Fruit fly (Drosophila melanogaster) whole organism, wandering third instar larva: Measurements from ENCODE around the gene melt.

Experiments
- Abd-B ChIP-seq: fragments of >200 bp; optimal IDR thresholded peaks from 2 replicates; lab custom pipeline; 2017; ENCODE audit warnings: missing biosample characterization, missing genetic modification characterization
- CG32264 ChIP-seq: fragments of 200-800 bp; sonication (Bioruptor generic); optimal IDR thresholded peaks from 2 replicates; lab custom pipeline; 2016; ENCODE audit warnings: missing biosample characterization, missing genetic modification characterization
- CG9705 ChIP-seq: fragments of 200-800 bp; sonication (Bioruptor generic); optimal IDR thresholded peaks from 2 replicates; lab custom pipeline; 2018; ENCODE audit warnings: missing biosample characterization, mild to moderate bottlenecking, missing genetic modification characterization
- CrebA ChIP-seq: fragments of 200-800 bp; sonication (Bioruptor generic); optimal IDR thresholded peaks from 2 replicates; lab custom pipeline; 2016; ENCODE audit warnings: missing biosample characterization, mild to moderate bottlenecking, missing genetic modification characterization, borderline replicate concordance
- Dif ChIP-seq: fragments of 200-275, 200-300 bp; sonication (Bioruptor generic); optimal IDR thresholded peaks from 2 replicates; lab custom pipeline; 2018; ENCODE audit warnings: missing biosample characterization, missing genetic modification characterization; ENCODE audit not compliant: partially characterized antibody
- GATAd ChIP-seq: sonication (Bioruptor generic); optimal IDR thresholded peaks from 2 replicates; lab custom pipeline; 2016; ENCODE audit warnings: missing biosample characterization, missing genetic modification characterization
- HLH106 ChIP-seq: fragments of 200-800 bp; optimal IDR thresholded peaks from 3 replicates; lab custom pipeline; 2019; ENCODE audit warnings: missing biosample characterization, mild to moderate bottlenecking, missing genetic modification characterization, moderate library complexity
- Hnf4 ChIP-seq: fragments of 200-800 bp; sonication (Bioruptor generic); optimal IDR thresholded peaks from 2 replicates; lab custom pipeline; 2016; ENCODE audit warnings: missing biosample characterization, mild to moderate bottlenecking, missing genetic modification characterization
- Hr78 ChIP-seq: fragments of >200 bp; optimal IDR thresholded peaks from 2 replicates; lab custom pipeline; 2017; ENCODE audit warnings: missing biosample characterization, missing genetic modification characterization
- Myc ChIP-seq: fragments of >200 bp; optimal IDR thresholded peaks from 2 replicates; lab custom pipeline; 2017
- N ChIP-seq: fragments of >200 bp; optimal IDR thresholded peaks from 2 replicates; lab custom pipeline; 2018; ENCODE audit warnings: missing biosample characterization, missing external identifiers, missing genetic modification characterization
- Rel ChIP-seq, 2 experiments: fragments of 200-800 bp; sonication (Bioruptor generic) in 1 of 2; optimal IDR thresholded peaks; 2 replicates in 1 of 2; 3 replicates in 1 of 2; lab custom pipeline; 2016 to 2019; ENCODE audit warnings: mild to moderate bottlenecking in 2 of 2, missing biosample characterization in 2 of 2, missing genetic modification characterization in 2 of 2, moderate library complexity in 1 of 2
- Sp1 ChIP-seq: fragments of 200-800 bp; sonication (Bioruptor generic); optimal IDR thresholded peaks from 3 replicates; lab custom pipeline; 2019; ENCODE audit warnings: missing biosample characterization, mild to moderate bottlenecking, missing genetic modification characterization, moderate library complexity
- br ChIP-seq: fragments of 200-800 bp; sonication (Bioruptor generic); optimal IDR thresholded peaks from 2 replicates; lab custom pipeline; 2016; ENCODE audit warnings: missing biosample characterization, missing genetic modification characterization
- brk ChIP-seq: fragments of 200-800 bp; sonication (Bioruptor generic); optimal IDR thresholded peaks from 2 replicates; lab custom pipeline; 2016; ENCODE audit warnings: missing biosample characterization, mild to moderate bottlenecking, missing genetic modification characterization
- dl ChIP-seq, 2 experiments: fragments of 175-275, 200-275 bp in 1 of 2; fragments of 200-275 bp in 1 of 2; sonication (Bioruptor generic); optimal IDR thresholded peaks; lab custom pipeline; 2018; ENCODE audit warnings: mild to moderate bottlenecking in 2 of 2, missing biosample characterization in 2 of 2, missing genetic modification characterization in 2 of 2, moderate library complexity in 2 of 2; ENCODE audit not compliant: partially characterized antibody in 2 of 2, insufficient read depth in 1 of 2
- dmrt93B ChIP-seq: fragments of 200-800 bp; sonication (Bioruptor generic); optimal IDR thresholded peaks from 2 replicates; lab custom pipeline; 2018; ENCODE audit warnings: missing biosample characterization, mild to moderate bottlenecking, missing genetic modification characterization
- ey ChIP-seq: fragments of 200-800 bp; sonication (Bioruptor generic); optimal IDR thresholded peaks from 2 replicates; lab custom pipeline; 2016; ENCODE audit warnings: missing biosample characterization, missing genetic modification characterization
- foxo ChIP-seq, 2 experiments: fragments of 200-800 bp; sonication (Bioruptor generic); optimal IDR thresholded peaks; 2 replicates in 1 of 2; 3 replicates in 1 of 2; lab custom pipeline; 2016 to 2017; ENCODE audit warnings: missing biosample characterization in 2 of 2, missing genetic modification characterization in 2 of 2
- jim ChIP-seq: fragments of 175-275, 200-325 bp; sonication (Bioruptor generic); optimal IDR thresholded peaks from 2 replicates; lab custom pipeline; 2016; ENCODE audit warnings: missing biosample characterization, mild to moderate bottlenecking, missing genetic modification characterization
- lola ChIP-seq: fragments of >200 bp; optimal IDR thresholded peaks from 2 replicates; lab custom pipeline; 2017; ENCODE audit warnings: missing biosample characterization, missing genetic modification characterization
- psq ChIP-seq: fragments of 200-800 bp; sonication (Bioruptor generic); optimal IDR thresholded peaks from 3 replicates; lab custom pipeline; 2017; ENCODE audit warnings: missing biosample characterization, mild to moderate bottlenecking, missing genetic modification characterization, moderate library complexity
- rgr ChIP-seq: fragments of 200-800 bp; sonication (Bioruptor generic); optimal IDR thresholded peaks from 3 replicates; lab custom pipeline; 2016; ENCODE audit warnings: missing biosample characterization, mild to moderate bottlenecking, missing genetic modification characterization
- sage ChIP-seq: fragments of 200-800 bp; sonication (Bioruptor generic); optimal IDR thresholded peaks from 2 replicates; lab custom pipeline; 2016; ENCODE audit warnings: missing biosample characterization, mild to moderate bottlenecking, missing genetic modification characterization
- sv ChIP-seq: fragments of 200-800 bp; sonication (Bioruptor generic); optimal IDR thresholded peaks from 3 replicates; lab custom pipeline; 2016; ENCODE audit warnings: missing biosample characterization, missing genetic modification characterization
- usp ChIP-seq: fragments of >200 bp; optimal IDR thresholded peaks from 2 replicates; lab custom pipeline; 2017; ENCODE audit warnings: missing biosample characterization, missing genetic modification characterization
- woc ChIP-seq: sonication (Bioruptor generic); optimal IDR thresholded peaks from 2 replicates; lab custom pipeline; 2016; ENCODE audit warnings: missing biosample characterization, mild to moderate bottlenecking, missing genetic modification characterization

The melt gene

DNA sequence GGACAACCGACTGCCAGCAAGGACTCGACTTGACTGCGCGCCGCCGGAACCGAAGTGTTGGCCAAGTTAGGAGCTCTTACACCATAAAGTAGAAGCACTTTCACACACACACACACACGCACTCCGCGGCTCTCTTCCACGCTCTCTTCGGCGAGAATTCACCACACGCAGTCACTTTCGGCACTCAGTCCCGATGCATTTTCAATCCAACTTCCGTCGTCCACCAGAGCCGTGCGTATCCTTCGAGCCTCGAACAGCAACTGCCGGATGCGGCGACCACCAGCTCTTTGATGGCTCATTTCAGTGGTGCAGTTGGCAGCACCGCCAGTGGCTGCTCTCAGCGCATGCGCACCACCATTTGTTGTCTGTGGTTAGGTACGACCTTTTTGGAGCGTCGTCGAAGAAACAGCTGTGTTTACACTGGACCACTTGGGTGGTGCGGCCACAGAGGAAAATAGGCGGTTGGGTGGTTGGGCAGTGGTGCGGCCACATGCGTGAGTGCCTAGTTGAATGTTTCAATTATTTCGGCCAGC is 55.4 kb downstream of the melt start, which contains the start of gene Dscam2:
Dscam2 (minus strand) TSS at position 264 of the 533 bp plus-strand sequence.
- no peak for TF ChIP-seq dmrt93B (GFP tag; lab: Kevin White, UChicago)
- TF ChIP-seq GATAd (GFP tag; lab: Kevin White, UChicago): no peak
- TF ChIP-seq CG9705 (GFP tag; lab: Kevin White, UChicago): no peak
- TF ChIP-seq sv (GFP tag; lab: Kevin White, UChicago): no peak
- TF ChIP-seq Rel (GFP tag; optimal IDR thresholded peaks at IDR 0.05; lab: Kevin White, UChicago): no peak
- TF ChIP-seq Rel (tag; optimal IDR thresholded peaks at IDR 0.05; lab: Kevin White, UChicago): no peak
- no peak for TF ChIP-seq sage (GFP tag; lab: Kevin White, UChicago)
- no peak for TF ChIP-seq usp
- TF ChIP-seq Sp1: no peak
- no peak for TF ChIP-seq br (GFP tag; lab: Kevin White, UChicago)
- no peak for TF ChIP-seq CrebA (GFP tag; lab: Kevin White, UChicago)
- no peak for TF ChIP-seq Abd-B
- TF ChIP-seq jim (GFP tag; lab: Kevin White, UChicago): no peak
- no peak for TF ChIP-seq dl (GFP tag; optimal IDR thresholded peaks at IDR 0.05; lab: Kevin White, UChicago; ENCODE audit: insufficient read depth in 1 of 2, partially characterized antibody in 2 of 2)
- TF ChIP-seq brk (GFP tag; lab: Kevin White, UChicago): no peak
- no peak for TF ChIP-seq HLH106 (tag; lab: Kevin White, UChicago)
- TF ChIP-seq Hnf4 (GFP tag; lab: Kevin White, UChicago): no peak
- no peak for TF ChIP-seq psq (GFP tag; lab: Kevin White, UChicago)
- TF ChIP-seq ey (GFP tag; lab: Kevin White, UChicago): no peak
- no peak for TF ChIP-seq foxo (GFP tag; optimal IDR thresholded peaks at IDR 0.05; lab: Kevin White, UChicago)

- no peak for TF ChIP-seq Sp1
- TF ChIP-seq br (GFP tag; lab: Kevin White, UChicago): no peak
- TF ChIP-seq dl (GFP tag; optimal IDR thresholded peaks at IDR 0.05; lab: Kevin White, UChicago; ENCODE audit: insufficient read depth in 1 of 2, partially characterized antibody in 2 of 2): no peak
- no peak for TF ChIP-seq sv (GFP tag; lab: Kevin White, UChicago)
- TF ChIP-seq dmrt93B (GFP tag; lab: Kevin White, UChicago): no peak
- no peak for TF ChIP-seq Dif (GFP tag; lab: Kevin White, UChicago)
- no peak for TF ChIP-seq rgr (GFP tag; lab: Kevin White, UChicago)
- no peak for TF ChIP-seq lola
- TF ChIP-seq woc: no peak
- no peak for TF ChIP-seq N
- no peak for TF ChIP-seq jim (GFP tag; lab: Kevin White, UChicago)
- TF ChIP-seq Myc (lab: Kevin White, UChicago): no peak
- TF ChIP-seq brk (GFP tag; lab: Kevin White, UChicago): no peak
- TF ChIP-seq ey (GFP tag; lab: Kevin White, UChicago): no peak
- no peak for TF ChIP-seq CG32264 (GFP tag; lab: Kevin White, UChicago)
- TF ChIP-seq CrebA (GFP tag; lab: Kevin White, UChicago): no peak
- TF ChIP-seq Hr78 (GFP tag; lab: Kevin White, UChicago): no peak
- no peak for TF ChIP-seq GATAd (GFP tag; lab: Kevin White, UChicago)
Measured at dm6 chr3L:7190497-7190896, 56.2 kb downstream of the melt start.

dm6 chr3L:7191218-7191617 is 56.9 kb downstream of the melt start:
- no peak for TF ChIP-seq br (GFP tag; lab: Kevin White, UChicago)
- no peak for TF ChIP-seq brk (GFP tag; lab: Kevin White, UChicago)
- TF ChIP-seq CG32264 (GFP tag; lab: Kevin White, UChicago): no peak
- no peak for TF ChIP-seq GATAd (GFP tag; lab: Kevin White, UChicago)
- peak; percentile 23 for TF ChIP-seq HLH106 (tag; lab: Kevin White, UChicago)
